Fruit fly (Drosophila melanogaster) whole organism, embryonic: Measurements from ENCODE around the gene CG31633.

Experiments
- Adf1 ChIP-seq: fragments of 200-800 bp; sonication (Bioruptor generic); IDR thresholded peaks from 2 replicates; pipeline ENCODE4 v1.3.6; 2022; ENCODE audit warnings: missing biosample characterization, missing genetic modification characterization
- B-H1 ChIP-seq: fragments of 200-800 bp; sonication (Bioruptor generic); IDR thresholded peaks from 3 replicates; pipeline ENCODE4 v1.3.6; 2022; ENCODE audit warnings: missing biosample characterization, missing genetic modification characterization
- BtbVII ChIP-seq: fragments of 200-800 bp; sonication (Bioruptor generic); optimal IDR thresholded peaks from 3 replicates; lab custom pipeline; 2017; ENCODE audit warnings: missing biosample characterization, mild to moderate bottlenecking, missing genetic modification characterization
- CG1024 ChIP-seq: fragments of 200-800 bp; sonication (Bioruptor generic); IDR thresholded peaks from 2 replicates; pipeline ENCODE4 v1.3.6; 2022; ENCODE audit warnings: missing biosample characterization, missing genetic modification characterization
- CG10321 ChIP-seq: fragments of 200-800 bp; sonication (Bioruptor generic); IDR thresholded peaks from 2 replicates; pipeline ENCODE4 v1.3.6; 2022; ENCODE audit warnings: missing biosample characterization, missing genetic modification characterization
- CG10431 ChIP-seq: fragments of 200-800 bp; sonication (Bioruptor generic); optimal IDR thresholded peaks from 3 replicates; lab custom pipeline; 2018; ENCODE audit warnings: missing biosample characterization, mild to moderate bottlenecking, missing genetic modification characterization
- CG10462 ChIP-seq: fragments of 200-800 bp; sonication (Bioruptor generic); optimal IDR thresholded peaks from 2 replicates; lab custom pipeline; 2016; ENCODE audit warnings: missing biosample characterization, missing genetic modification characterization
- CG10654 ChIP-seq: fragments of 200-800 bp; sonication (Bioruptor generic); optimal IDR thresholded peaks from 2 replicates; lab custom pipeline; 2016; ENCODE audit warnings: missing biosample characterization, missing genetic modification characterization
- CG10959 ChIP-seq: fragments of 200-800 bp; sonication (Bioruptor generic); IDR thresholded peaks from 2 replicates; pipeline ENCODE4 v1.3.6; 2022; ENCODE audit warnings: missing biosample characterization, missing genetic modification characterization
- CG11247 ChIP-seq: fragments of 200-800 bp; sonication (Bioruptor generic); IDR thresholded peaks from 2 replicates; pipeline ENCODE4 v1.3.6; 2022; ENCODE audit warnings: missing biosample characterization, missing genetic modification characterization
- CG1233 ChIP-seq: fragments of 200-800 bp; sonication (Bioruptor generic); optimal IDR thresholded peaks from 4 replicates; lab custom pipeline; 2018; ENCODE audit warnings: missing biosample characterization, mild to moderate bottlenecking, missing genetic modification characterization
- CG12744 ChIP-seq: fragments of 200-800 bp; sonication (Bioruptor generic); optimal IDR thresholded peaks from 2 replicates; lab custom pipeline; 2016; ENCODE audit warnings: missing biosample characterization, missing genetic modification characterization
- CG12769 ChIP-seq: fragments of 200-800 bp; sonication (Bioruptor generic); optimal IDR thresholded peaks from 2 replicates; lab custom pipeline; 2019; ENCODE audit warnings: missing biosample characterization, mild to moderate bottlenecking, missing genetic modification characterization, moderate library complexity
- CG2129 ChIP-seq: fragments of 200-800 bp; sonication (Bioruptor generic); IDR thresholded peaks from 2 replicates; pipeline ENCODE4 v1.3.6; 2022; ENCODE audit warnings: missing biosample characterization, missing genetic modification characterization; ENCODE audit not compliant: partially characterized antibody
- CG34376 ChIP-seq: fragments of 200-800 bp; sonication (Bioruptor generic); optimal IDR thresholded peaks from 2 replicates; lab custom pipeline; 2018; ENCODE audit warnings: missing biosample characterization, mild to moderate bottlenecking, missing genetic modification characterization
- CG6175 ChIP-seq: fragments of 200-800 bp; sonication (Bioruptor generic); IDR thresholded peaks from 3 replicates; pipeline ENCODE4 v1.3.6; 2022; ENCODE audit warnings: missing biosample characterization, missing genetic modification characterization
- CG8290 ChIP-seq, 3 experiments: fragments of 200-800 bp; sonication (Bioruptor generic); optimal IDR thresholded peaks; 2 replicates each; lab custom pipeline; 2016 to 2019; ENCODE audit warnings: missing biosample characterization in 3 of 3, missing genetic modification characterization in 3 of 3, mild to moderate bottlenecking in 2 of 3, moderate library complexity in 1 of 3
- D ChIP-seq, 2 experiments: fragments of 200-800 bp in 1 of 2; fragments of >200 bp in 1 of 2; sonication (Bioruptor generic) in 1 of 2; optimal IDR thresholded peaks; 2 replicates in 1 of 2; 3 replicates in 1 of 2; lab custom pipeline; 2017; ENCODE audit warnings: mild to moderate bottlenecking in 1 of 2, missing biosample characterization in 1 of 2, missing genetic modification characterization in 1 of 2, missing genetic modification reagents in 1 of 2
- D19B ChIP-seq: fragments of 200-800 bp; sonication (Bioruptor generic); optimal IDR thresholded peaks from 2 replicates; lab custom pipeline; 2017; ENCODE audit warnings: missing biosample characterization, mild to moderate bottlenecking, missing genetic modification characterization
- Deaf1 ChIP-seq: fragments of 200-800 bp; optimal IDR thresholded peaks from 3 replicates; lab custom pipeline; 2019; ENCODE audit warnings: missing biosample characterization, mild to moderate bottlenecking, missing genetic modification characterization, moderate library complexity
- E2f2 ChIP-seq: fragments of 200-800 bp; sonication (Bioruptor generic); IDR thresholded peaks from 2 replicates; pipeline ENCODE4 v1.3.6; 2022; ENCODE audit warnings: missing biosample characterization, missing genetic modification characterization
- HLH54F ChIP-seq: fragments of 200-800 bp; sonication (Bioruptor generic); optimal IDR thresholded peaks from 3 replicates; lab custom pipeline; 2016; ENCODE audit warnings: missing biosample characterization, missing genetic modification characterization
- Hey ChIP-seq: fragments of 200-800 bp; sonication (Bioruptor generic); optimal IDR thresholded peaks from 3 replicates; lab custom pipeline; 2018; ENCODE audit warnings: missing biosample characterization, mild to moderate bottlenecking, missing genetic modification characterization
- HmgZ ChIP-seq: fragments of 200-800 bp; sonication (Bioruptor generic); optimal IDR thresholded peaks from 2 replicates; lab custom pipeline; 2018; ENCODE audit warnings: missing biosample characterization, mild to moderate bottlenecking, missing genetic modification characterization
- Hmr ChIP-seq: fragments of 200-800 bp; sonication (Bioruptor generic); optimal IDR thresholded peaks from 3 replicates; lab custom pipeline; 2017; ENCODE audit warnings: mild to moderate bottlenecking, missing biosample characterization, missing genetic modification reagents, missing genetic modification characterization
- Hr39 ChIP-seq: fragments of >200 bp; optimal IDR thresholded peaks from 2 replicates; lab custom pipeline; 2017
- Mad ChIP-seq: fragments of 200-800 bp; sonication (Bioruptor generic); optimal IDR thresholded peaks from 2 replicates; lab custom pipeline; 2016; ENCODE audit warnings: missing biosample characterization, missing genetic modification characterization
- NC2α ChIP-seq: fragments of 200-800 bp; sonication (Bioruptor generic); optimal IDR thresholded peaks from 2 replicates; lab custom pipeline; 2016; ENCODE audit warnings: missing biosample characterization, missing genetic modification characterization
- Sin3A ChIP-seq: fragments of >200 bp; optimal IDR thresholded peaks from 2 replicates; lab custom pipeline; 2018
- Vsx1 ChIP-seq: fragments of 200-800 bp; sonication (Bioruptor generic); optimal IDR thresholded peaks from 2 replicates; lab custom pipeline; 2017; ENCODE audit warnings: missing biosample characterization, mild to moderate bottlenecking, missing genetic modification characterization, missing genetic modification reagents
- Xrp1 ChIP-seq: fragments of 200-800 bp; sonication (Bioruptor generic); IDR thresholded peaks from 2 replicates; pipeline ENCODE4 v1.3.6; 2022; ENCODE audit warnings: missing biosample characterization, missing genetic modification characterization
- abd-A ChIP-seq: fragments of 200-800 bp; sonication (Bioruptor generic); optimal IDR thresholded peaks from 3 replicates; lab custom pipeline; 2019; ENCODE audit warnings: missing biosample characterization, mild to moderate bottlenecking, missing genetic modification characterization, moderate library complexity
- amos ChIP-seq: fragments of 200-800 bp; sonication (Bioruptor generic); IDR thresholded peaks from 2 replicates; pipeline ENCODE4 v1.3.6; 2022; ENCODE audit warnings: missing biosample characterization, missing genetic modification characterization; ENCODE audit not compliant: partially characterized antibody
- dmrt99B ChIP-seq: fragments of 200-800 bp; sonication (Bioruptor generic); optimal IDR thresholded peaks from 2 replicates; lab custom pipeline; 2018; ENCODE audit warnings: missing biosample characterization, mild to moderate bottlenecking, missing genetic modification characterization, moderate library complexity
- fd64A ChIP-seq: fragments of 200-800 bp; sonication (Bioruptor generic); optimal IDR thresholded peaks from 3 replicates; lab custom pipeline; 2018; ENCODE audit warnings: missing biosample characterization, mild to moderate bottlenecking, missing genetic modification characterization
- ftz-f1 ChIP-seq: fragments of 200-800 bp; sonication (Bioruptor generic); optimal IDR thresholded peaks from 2 replicates; lab custom pipeline; 2016; ENCODE audit warnings: missing biosample characterization, missing genetic modification characterization
- gsb ChIP-seq: fragments of 200-800 bp; sonication (Bioruptor generic); IDR thresholded peaks from 2 replicates; pipeline ENCODE4 v1.3.6; 2022; ENCODE audit warnings: missing biosample characterization, missing genetic modification characterization
- h ChIP-seq: fragments of >200 bp; optimal IDR thresholded peaks from 2 replicates; lab custom pipeline; 2017
- ham ChIP-seq: fragments of 200-800 bp; sonication (Bioruptor generic); IDR thresholded peaks from 2 replicates; pipeline ENCODE4 v1.3.6; 2022; ENCODE audit warnings: missing biosample characterization, missing genetic modification characterization
- hth ChIP-seq: fragments of >200 bp; optimal IDR thresholded peaks from 2 replicates; lab custom pipeline; 2017; ENCODE audit warnings: inconsistent platforms
- ind ChIP-seq: fragments of 200-800 bp; sonication (Bioruptor generic); optimal IDR thresholded peaks from 3 replicates; lab custom pipeline; 2016; ENCODE audit warnings: missing biosample characterization, missing genetic modification characterization
- jing ChIP-seq: fragments of 200-800 bp; sonication (Bioruptor generic); optimal IDR thresholded peaks from 2 replicates; lab custom pipeline; 2018; ENCODE audit warnings: missing biosample characterization, mild to moderate bottlenecking, missing genetic modification characterization
- kay ChIP-seq: fragments of 200-800 bp; sonication (Bioruptor generic); optimal IDR thresholded peaks from 2 replicates; lab custom pipeline; 2016; ENCODE audit warnings: missing biosample characterization, missing genetic modification characterization
- luna ChIP-seq: fragments of 200-800 bp; sonication (Bioruptor generic); optimal IDR thresholded peaks from 2 replicates; lab custom pipeline; 2016; ENCODE audit warnings: missing biosample characterization, missing genetic modification characterization
- mirr ChIP-seq: fragments of 200-800 bp; sonication (Bioruptor generic); optimal IDR thresholded peaks from 3 replicates; lab custom pipeline; 2018; ENCODE audit warnings: missing biosample characterization, mild to moderate bottlenecking, missing genetic modification characterization
- peb ChIP-seq: fragments of 200-800 bp; sonication (Bioruptor generic); IDR thresholded peaks from 2 replicates; pipeline ENCODE4 v1.3.6; 2022; ENCODE audit warnings: missing biosample characterization, missing genetic modification characterization
- phol ChIP-seq: fragments of 200-800 bp; sonication (Bioruptor generic); optimal IDR thresholded peaks from 3 replicates; lab custom pipeline; 2018; ENCODE audit warnings: missing biosample characterization, mild to moderate bottlenecking, missing genetic modification characterization, moderate library complexity
- pzg ChIP-seq: fragments of 200-800 bp; sonication (Bioruptor generic); optimal IDR thresholded peaks from 3 replicates; lab custom pipeline; 2018; ENCODE audit warnings: missing biosample characterization, mild to moderate bottlenecking, missing genetic modification characterization, moderate library complexity
- ssp ChIP-seq: fragments of 200-800 bp; sonication (Bioruptor generic); IDR thresholded peaks from 2 replicates; pipeline ENCODE4 v1.3.6; 2022; ENCODE audit warnings: missing biosample characterization, missing genetic modification characterization
- tna ChIP-seq: fragments of 200-800 bp; sonication (Bioruptor generic); IDR thresholded peaks from 2 replicates; pipeline ENCODE4 v1.3.6; 2022; ENCODE audit warnings: missing biosample characterization, missing genetic modification characterization; ENCODE audit not compliant: partially characterized antibody
- vnd ChIP-seq: fragments of 200-800 bp; sonication (Bioruptor generic); IDR thresholded peaks from 3 replicates; pipeline ENCODE4 v1.3.6; 2022; ENCODE audit warnings: missing biosample characterization, missing genetic modification characterization; ENCODE audit not compliant: partially characterized antibody
- zen2 ChIP-seq: fragments of 200-800 bp; sonication (Bioruptor generic); IDR thresholded peaks from 3 replicates; pipeline ENCODE4 v1.3.6; 2022; ENCODE audit warnings: missing biosample characterization, missing genetic modification characterization; ENCODE audit not compliant: partially characterized antibody

The CG31633 gene

dm6 chr2L:6698387-6698786 is 42.3 kb upstream of the CG31633 start (continued):
- TF ChIP-seq Mad (no peak), mirr (no peak), CG10321 (GFP tag; lab: Robert Waterston, UW) (no peak), dmrt99B (tag; lab: Kevin White, UChicago) (peak; percentile 48), CG10654 (GFP tag; lab: Kevin White, UChicago) (peak; percentile 20), tna (GFP tag; lab: Robert Waterston, UW) (no peak), Xrp1 (peak; percentile 68), D (optimal IDR thresholded peaks at IDR 0.05; lab: Kevin White, UChicago) (no peak), D (GFP tag; optimal IDR thresholded peaks at IDR 0.05; lab: Kevin White, UChicago) (peak; percentile 30), NC2α (GFP tag; lab: Kevin White, UChicago) (no peak), Hr39 (lab: Kevin White, UChicago) (no peak), CG10431 (GFP tag; lab: Kevin White, UChicago) (no peak), B-H1 (GFP tag; lab: Robert Waterston, UW) (peak; percentile 46; the same call in 1 of the 3 replicates), ftz-f1 (no peak), CG12744 (GFP tag; lab: Kevin White, UChicago) (no peak), Hmr (GFP tag; lab: Kevin White, UChicago) (peak; percentile 16), CG11247 (0 out of 2 replicates have a peak, but pooled peaks have one; percentile 34), CG2129 (no peak), ssp (GFP tag; lab: Robert Waterston, UW) (peak; percentile 32; the same call in 1 of the 2 replicates), BtbVII (no peak), Vsx1 (GFP tag; lab: Kevin White, UChicago) (no peak), CG8290 (GFP tag; optimal IDR thresholded peaks at IDR 0.05; lab: Kevin White, UChicago) (no peak), CG8290 (tag; optimal IDR thresholded peaks at IDR 0.05; lab: Kevin White, UChicago) (no peak), CG34376 (no peak), HmgZ (tag; lab: Kevin White, UChicago) (no peak), fd64A (GFP tag; lab: Kevin White, UChicago) (no peak), ham (GFP tag; lab: Robert Waterston, UW) (no peak), HLH54F (peak; percentile 12), peb (GFP tag; lab: Robert Waterston, UW) (no peak), D19B (GFP tag; lab: Kevin White, UChicago) (no peak), gsb (GFP tag; lab: Robert Waterston, UW) (no peak), Hey (no peak), Sin3A (lab: Kevin White, UChicago) (no peak), luna (GFP tag; lab: Kevin White, UChicago) (no peak), pzg (GFP tag; lab: Kevin White, UChicago) (no peak), jing (peak; percentile 3), Deaf1 (tag; lab: Kevin White, UChicago) (no peak), hth (lab: Kevin White, UChicago) (no peak), CG6175 (0 out of 3 replicates have a peak, but pooled peaks have one; percentile 20), h (lab: Kevin White, UChicago) (no peak), vnd (GFP tag; lab: Robert Waterston, UW) (no peak), zen2 (no peak), ind (GFP tag; lab: Kevin White, UChicago) (peak; percentile 49), E2f2 (GFP tag; lab: Robert Waterston, UW) (peak; percentile 29; the same call in 1 of the 2 replicates), CG1233 (GFP tag; lab: Kevin White, UChicago) (peak; percentile 47), phol (peak; percentile 49), CG12769 (tag; lab: Kevin White, UChicago) (peak; percentile 58), CG10462 (GFP tag; lab: Kevin White, UChicago) (no peak), CG10959 (GFP tag; lab: Robert Waterston, UW) (no peak), CG1024 (GFP tag; lab: Robert Waterston, UW) (0 out of 2 replicates have a peak, but pooled peaks have one; percentile 17), kay (GFP tag; lab: Kevin White, UChicago) (no peak), amos (GFP tag; lab: Robert Waterston, UW) (no peak), Adf1 (GFP tag; lab: Robert Waterston, UW) (no peak), abd-A (tag; lab: Kevin White, UChicago) (no peak)
